Worm (Caenorhabditis elegans): ENCODE measurements around the gene C39D10.1.

ce11 chrX:7944999-7945398 lies 38.2 kb downstream of the C39D10.1 start, which contains the start of gene tnt-3:
- TF ChIP-seq ttx-3 (tag; optimal IDR thresholded peaks at IDR 0.05) (no peak), ama-1 (optimal IDR thresholded peaks at IDR 0.05) (no peak), C38D4.7 (GFP tag; optimal IDR thresholded peaks at IDR 0.05) (no peak), C08G9.2 (tag; optimal IDR thresholded peaks at IDR 0.05) (no peak), K02D7.2 (tag; optimal IDR thresholded peaks at IDR 0.05) (no peak)
